Fruit fly (Drosophila melanogaster) whole organism, adult: ENCODE measurements around the gene CG3546.

ENCODE experiments used
- CG7045 ChIP-seq: fragments of 200-800 bp; sonication (Bioruptor generic); optimal IDR thresholded peaks from 2 replicates; lab custom pipeline; 2017; ENCODE audit warnings: missing biosample characterization, mild to moderate bottlenecking, missing genetic modification characterization
- CG7101 ChIP-seq: fragments of 200-800 bp; sonication (Bioruptor generic); optimal IDR thresholded peaks from 2 replicates; lab custom pipeline; 2018; ENCODE audit warnings: missing biosample characterization, mild to moderate bottlenecking, missing genetic modification characterization, moderate library complexity
- Crg-1 ChIP-seq: fragments of 200-800 bp; sonication (Bioruptor generic); optimal IDR thresholded peaks from 2 replicates; lab custom pipeline; 2016; ENCODE audit warnings: missing biosample characterization, missing genetic modification characterization
- Hr96 ChIP-seq: fragments of 200-800 bp; sonication (Bioruptor generic); optimal IDR thresholded peaks from 2 replicates; lab custom pipeline; 2016; ENCODE audit warnings: missing biosample characterization, missing genetic modification characterization
- bab1 ChIP-seq: fragments of 200-800 bp; sonication (Bioruptor generic); optimal IDR thresholded peaks from 3 replicates; lab custom pipeline; 2019; ENCODE audit warnings: missing biosample characterization, mild to moderate bottlenecking, missing genetic modification characterization, moderate library complexity
- kay ChIP-seq: fragments of 200-800 bp; sonication (Bioruptor generic); peaks from one replicate; lab custom pipeline; 2016; ENCODE audit warnings: missing biosample characterization, missing genetic modification characterization, borderline replicate concordance
- ovo ChIP-seq: fragments of 200-800 bp; sonication (Bioruptor generic); optimal IDR thresholded peaks from 2 replicates; lab custom pipeline; 2016; ENCODE audit warnings: missing biosample characterization, missing genetic modification characterization
- pad ChIP-seq: fragments of 200-800 bp; sonication (Bioruptor generic); optimal IDR thresholded peaks from 3 replicates; lab custom pipeline; 2017; ENCODE audit warnings: missing biosample characterization, missing genetic modification characterization, mild to moderate bottlenecking, moderate library complexity, missing genetic modification reagents
- toe ChIP-seq: fragments of 200-800 bp; sonication (Bioruptor generic); optimal IDR thresholded peaks from 2 replicates; lab custom pipeline; 2016; ENCODE audit warnings: missing biosample characterization, missing genetic modification characterization

DNA sequence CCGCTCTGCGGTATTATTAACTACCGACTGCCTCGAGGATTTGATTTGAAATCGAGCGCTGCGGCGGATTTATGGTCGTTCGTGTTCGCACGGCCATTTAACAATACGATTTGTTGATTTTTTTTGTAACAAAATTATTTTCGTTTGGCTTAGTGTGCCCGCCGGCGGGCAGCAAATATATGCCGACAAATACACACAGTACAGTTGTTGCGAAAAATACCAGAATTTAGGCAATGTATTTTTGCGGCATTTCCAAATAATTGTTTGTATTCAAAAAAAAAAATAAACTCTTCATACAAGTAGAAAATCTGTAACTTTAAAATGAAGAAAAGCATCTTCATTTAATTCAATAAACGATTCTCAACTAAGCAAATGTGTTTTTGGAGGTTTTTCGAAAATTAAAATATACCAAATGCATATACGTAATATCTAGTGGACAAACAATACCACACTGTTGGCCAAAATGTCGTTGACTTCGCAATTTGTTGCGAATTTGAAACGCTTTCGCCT is 9.2 kb upstream of the CG3546 start, which contains the start of the genes Usf and CG15912:
- TF ChIP-seq Crg-1 (GFP tag; lab: Kevin White, UChicago) (no peak), bab1 (peak; percentile 2), pad (GFP tag; lab: Kevin White, UChicago) (no peak), ovo (GFP tag; lab: Kevin White, UChicago) (no peak), CG7101 (no peak), Hr96 (GFP tag; lab: Kevin White, UChicago) (no peak), toe (GFP tag; lab: Kevin White, UChicago) (no peak), kay (GFP tag; lab: Kevin White, UChicago) (no peak), CG7045 (no peak)
